Fruit fly (Drosophila melanogaster) whole organism, embryonic: ENCODE measurements around the gene yellow-g.

Experiments used
- BEAF-32 ChIP-seq: fragments of 200-800 bp; sonication (Bioruptor generic); optimal IDR thresholded peaks from 3 replicates; lab custom pipeline; 2017; ENCODE audit warnings: missing biosample characterization, missing genetic modification characterization, mild to moderate bottlenecking, moderate library complexity, missing genetic modification reagents
- Bdp1 ChIP-seq: fragments of 200-800 bp; sonication (Bioruptor generic); optimal IDR thresholded peaks from 3 replicates; lab custom pipeline; 2016; ENCODE audit warnings: missing biosample characterization, missing genetic modification characterization
- BtbVII ChIP-seq: fragments of 200-800 bp; sonication (Bioruptor generic); optimal IDR thresholded peaks from 3 replicates; lab custom pipeline; 2017; ENCODE audit warnings: missing biosample characterization, mild to moderate bottlenecking, missing genetic modification characterization
- Bteb2 ChIP-seq: fragments of 200-800 bp; sonication (Bioruptor generic); optimal IDR thresholded peaks from 2 replicates; lab custom pipeline; 2016; ENCODE audit warnings: missing biosample characterization, missing genetic modification characterization
- CG10267 ChIP-seq: fragments of 200-800 bp; sonication (Bioruptor generic); optimal IDR thresholded peaks from 2 replicates; lab custom pipeline; 2018; ENCODE audit warnings: missing biosample characterization, mild to moderate bottlenecking, missing genetic modification characterization, moderate library complexity
- CG10979 ChIP-seq: fragments of 200-800 bp; sonication (Bioruptor generic); optimal IDR thresholded peaks from 2 replicates; lab custom pipeline; 2018; ENCODE audit warnings: missing biosample characterization, mild to moderate bottlenecking, missing genetic modification characterization, moderate library complexity
- CG11695 ChIP-seq: fragments of 200-800 bp; sonication (Bioruptor generic); IDR thresholded peaks from 3 replicates; pipeline ENCODE4 v1.3.6; 2022; ENCODE audit warnings: missing biosample characterization, missing genetic modification characterization
- CG11723 ChIP-seq: fragments of 200-800 bp; sonication (Bioruptor generic); optimal IDR thresholded peaks from 2 replicates; lab custom pipeline; 2017; ENCODE audit warnings: missing biosample characterization, mild to moderate bottlenecking, missing genetic modification characterization
- CG12236 ChIP-seq: fragments of 200-800 bp; sonication (Bioruptor generic); optimal IDR thresholded peaks from 2 replicates; lab custom pipeline; 2016; ENCODE audit warnings: missing biosample characterization, missing genetic modification characterization
- CG12769 ChIP-seq: fragments of 200-800 bp; sonication (Bioruptor generic); optimal IDR thresholded peaks from 2 replicates; lab custom pipeline; 2019; ENCODE audit warnings: missing biosample characterization, mild to moderate bottlenecking, missing genetic modification characterization, moderate library complexity
- CG16863 ChIP-seq: fragments of 200-800 bp; sonication (Bioruptor generic); optimal IDR thresholded peaks from 3 replicates; lab custom pipeline; 2016; ENCODE audit warnings: missing biosample characterization, missing genetic modification characterization
- CG17361 ChIP-seq: fragments of 200-800 bp; sonication (Bioruptor generic); IDR thresholded peaks from 3 replicates; pipeline ENCODE4 v1.3.6; 2022; ENCODE audit warnings: missing biosample characterization, missing genetic modification characterization
- CG31365 ChIP-seq: fragments of 200-800 bp; sonication (Bioruptor generic); optimal IDR thresholded peaks from 2 replicates; lab custom pipeline; 2018; ENCODE audit warnings: missing biosample characterization, mild to moderate bottlenecking, missing genetic modification characterization
- CG33213 ChIP-seq: fragments of 200-800 bp; sonication (Bioruptor generic); optimal IDR thresholded peaks from 3 replicates; lab custom pipeline; 2016; ENCODE audit warnings: missing biosample characterization, missing genetic modification characterization
- CG34224 ChIP-seq: fragments of 200-800 bp; sonication (Bioruptor generic); IDR thresholded peaks from 3 replicates; pipeline ENCODE4 v1.3.6; 2022; ENCODE audit warnings: missing biosample characterization, missing genetic modification characterization; ENCODE audit not compliant: partially characterized antibody
- CG34376 ChIP-seq: fragments of 200-800 bp; sonication (Bioruptor generic); optimal IDR thresholded peaks from 2 replicates; lab custom pipeline; 2018; ENCODE audit warnings: missing biosample characterization, mild to moderate bottlenecking, missing genetic modification characterization
- CG3726 ChIP-seq: fragments of 200-800 bp; sonication (Bioruptor generic); IDR thresholded peaks from 3 replicates; pipeline ENCODE4, ENCODE4 v1.3.6; 2022; ENCODE audit warnings: missing biosample characterization, missing genetic modification characterization
- CG42726 ChIP-seq: fragments of 200-800 bp; sonication (Bioruptor generic); IDR thresholded peaks from 2 replicates; pipeline ENCODE4 v1.3.6; 2022; ENCODE audit warnings: missing biosample characterization, missing genetic modification characterization; ENCODE audit not compliant: partially characterized antibody
- CG4707 ChIP-seq: fragments of 200-800 bp; sonication (Bioruptor generic); optimal IDR thresholded peaks from 2 replicates; lab custom pipeline; 2018; ENCODE audit warnings: missing biosample characterization, mild to moderate bottlenecking, missing genetic modification characterization, moderate library complexity
- CG6765 ChIP-seq: fragments of 200-800 bp; sonication (Bioruptor generic); optimal IDR thresholded peaks from 3 replicates; lab custom pipeline; 2017; ENCODE audit warnings: missing biosample characterization, mild to moderate bottlenecking, missing genetic modification characterization
- CG6854 ChIP-seq: fragments of 200-800 bp; sonication (Bioruptor generic); optimal IDR thresholded peaks from 3 replicates; lab custom pipeline; 2017; ENCODE audit warnings: missing biosample characterization, mild to moderate bottlenecking, missing genetic modification characterization
- CG7745 ChIP-seq: fragments of 200-800 bp; sonication (Bioruptor generic); optimal IDR thresholded peaks from 2 replicates; lab custom pipeline; 2018; ENCODE audit warnings: missing biosample characterization, mild to moderate bottlenecking, missing genetic modification characterization, moderate library complexity
- CG7928 ChIP-seq: fragments of 200-800 bp; sonication (Bioruptor generic); optimal IDR thresholded peaks from 2 replicates; lab custom pipeline; 2017; ENCODE audit warnings: missing biosample characterization, mild to moderate bottlenecking, missing genetic modification characterization
- CG8478 ChIP-seq: fragments of >200 bp; optimal IDR thresholded peaks from 2 replicates; lab custom pipeline; 2018
- Dad ChIP-seq: fragments of 200-800 bp; sonication (Bioruptor generic); optimal IDR thresholded peaks from 3 replicates; lab custom pipeline; 2016; ENCODE audit warnings: missing biosample characterization, missing genetic modification characterization
- Doc2 ChIP-seq: fragments of 200-800 bp; sonication (Bioruptor generic); IDR thresholded peaks from 2 replicates; pipeline ENCODE4 v1.3.6; 2022; ENCODE audit warnings: missing biosample characterization, missing genetic modification characterization
- Elba2 ChIP-seq: fragments of 200-800 bp; sonication (Bioruptor generic); optimal IDR thresholded peaks from 3 replicates; lab custom pipeline; 2016; ENCODE audit warnings: missing biosample characterization, missing genetic modification characterization
- Hey ChIP-seq: fragments of 200-800 bp; sonication (Bioruptor generic); optimal IDR thresholded peaks from 3 replicates; lab custom pipeline; 2018; ENCODE audit warnings: missing biosample characterization, mild to moderate bottlenecking, missing genetic modification characterization
- HmgD ChIP-seq: fragments of 200-800 bp; sonication (Bioruptor generic); optimal IDR thresholded peaks from 3 replicates; lab custom pipeline; 2016; ENCODE audit warnings: missing biosample characterization, missing genetic modification characterization
- Hmx ChIP-seq: fragments of 200-800 bp; sonication (Bioruptor generic); optimal IDR thresholded peaks from 2 replicates; lab custom pipeline; 2016; ENCODE audit warnings: missing biosample characterization, missing genetic modification characterization
- MBD-R2 ChIP-seq: fragments of 200-800 bp; sonication (Bioruptor generic); IDR thresholded peaks from 2 replicates; pipeline ENCODE4 v1.3.6; 2022; ENCODE audit warnings: missing biosample characterization, missing genetic modification characterization
- Meics ChIP-seq: fragments of 200-800 bp; sonication (Bioruptor generic); optimal IDR thresholded peaks from 2 replicates; lab custom pipeline; 2017; ENCODE audit warnings: missing biosample characterization, mild to moderate bottlenecking, missing genetic modification characterization
- NC2α ChIP-seq: fragments of 200-800 bp; sonication (Bioruptor generic); optimal IDR thresholded peaks from 2 replicates; lab custom pipeline; 2016; ENCODE audit warnings: missing biosample characterization, missing genetic modification characterization
- NK7.1 ChIP-seq: fragments of 200-800 bp; sonication (Bioruptor generic); optimal IDR thresholded peaks from 3 replicates; lab custom pipeline; 2016; ENCODE audit warnings: missing biosample characterization, missing genetic modification characterization
- Sin3A ChIP-seq: fragments of >200 bp; optimal IDR thresholded peaks from 2 replicates; lab custom pipeline; 2018
- ato ChIP-seq: fragments of 200-800 bp; sonication (Bioruptor generic); IDR thresholded peaks from 2 replicates; pipeline ENCODE4 v1.3.6; 2022; ENCODE audit warnings: missing biosample characterization, missing genetic modification characterization; ENCODE audit not compliant: partially characterized antibody
- dmrt99B ChIP-seq: fragments of 200-800 bp; sonication (Bioruptor generic); optimal IDR thresholded peaks from 2 replicates; lab custom pipeline; 2018; ENCODE audit warnings: missing biosample characterization, mild to moderate bottlenecking, missing genetic modification characterization, moderate library complexity
- ewg ChIP-seq: fragments of 200-800 bp; sonication (Bioruptor generic); optimal IDR thresholded peaks from 3 replicates; lab custom pipeline; 2017; ENCODE audit warnings: mild to moderate bottlenecking, missing biosample characterization, missing genetic modification reagents, missing genetic modification characterization
- fd64A ChIP-seq: fragments of 200-800 bp; sonication (Bioruptor generic); optimal IDR thresholded peaks from 3 replicates; lab custom pipeline; 2018; ENCODE audit warnings: missing biosample characterization, mild to moderate bottlenecking, missing genetic modification characterization
- gt ChIP-seq: fragments of 200-800 bp; sonication (Bioruptor generic); IDR thresholded peaks from 2 replicates; pipeline ENCODE4 v1.3.6; 2022; ENCODE audit warnings: missing biosample characterization, missing genetic modification characterization
- hkb ChIP-seq, 2 experiments: fragments of 200-800 bp in 1 of 2; fragments of >200 bp in 1 of 2; sonication (Bioruptor generic) in 1 of 2; IDR thresholded peaks in 1 of 2; optimal IDR thresholded peaks in 1 of 2; 2 replicates each; pipeline versions ENCODE4 v1.3.6 to Lab custom; 2017 to 2022; ENCODE audit warnings: missing biosample characterization in 1 of 2, missing genetic modification characterization in 1 of 2
- kni ChIP-seq: fragments of 200-800 bp; sonication (Bioruptor generic); optimal IDR thresholded peaks from 3 replicates; lab custom pipeline; 2017; ENCODE audit warnings: mild to moderate bottlenecking, missing biosample characterization, missing genetic modification reagents, missing genetic modification characterization
- lab ChIP-seq: fragments of 200-800 bp; sonication (Bioruptor generic); optimal IDR thresholded peaks from 3 replicates; lab custom pipeline; 2017; ENCODE audit warnings: missing biosample characterization, missing genetic modification characterization, mild to moderate bottlenecking, moderate library complexity, missing genetic modification reagents
- nau ChIP-seq: fragments of 200-800 bp; sonication (Bioruptor generic); optimal IDR thresholded peaks from 3 replicates; lab custom pipeline; 2017; ENCODE audit warnings: missing biosample characterization, mild to moderate bottlenecking, missing genetic modification characterization, missing genetic modification reagents
- pzg ChIP-seq: fragments of 200-800 bp; sonication (Bioruptor generic); optimal IDR thresholded peaks from 3 replicates; lab custom pipeline; 2018; ENCODE audit warnings: missing biosample characterization, mild to moderate bottlenecking, missing genetic modification characterization, moderate library complexity
- row ChIP-seq: fragments of 200-800 bp; sonication (Bioruptor generic); IDR thresholded peaks from 3 replicates; pipeline ENCODE4 v1.3.6; 2022; ENCODE audit warnings: missing biosample characterization, missing genetic modification characterization
- tll ChIP-seq, 2 experiments: fragments of 200-800 bp in 1 of 2; fragments of >200 bp in 1 of 2; sonication (Bioruptor generic) in 1 of 2; optimal IDR thresholded peaks; 2 replicates each; lab custom pipeline; 2017 to 2019; ENCODE audit warnings: missing biosample characterization in 2 of 2, missing genetic modification characterization in 2 of 2, mild to moderate bottlenecking in 1 of 2, moderate library complexity in 1 of 2
- vfl ChIP-seq: fragments of 200-800 bp; sonication (Bioruptor generic); optimal IDR thresholded peaks from 2 replicates; lab custom pipeline; 2016; ENCODE audit warnings: missing biosample characterization, missing genetic modification characterization
- vnd ChIP-seq: fragments of 200-800 bp; sonication (Bioruptor generic); IDR thresholded peaks from 3 replicates; pipeline ENCODE4 v1.3.6; 2022; ENCODE audit warnings: missing biosample characterization, missing genetic modification characterization; ENCODE audit not compliant: partially characterized antibody
- zf30C ChIP-seq: fragments of 200-800 bp; sonication (Bioruptor generic); optimal IDR thresholded peaks from 3 replicates; lab custom pipeline; 2018; ENCODE audit warnings: missing biosample characterization, mild to moderate bottlenecking, missing genetic modification characterization

yellow-g gene

dm6 chr3L:2237543-2238233, 34.9 kb downstream of the yellow-g start, which contains the start of gene ACXD (continued):
- TF ChIP-seq vfl (GFP tag; lab: Kevin White, UChicago) (no peak), CG16863 (GFP tag; lab: Kevin White, UChicago) (no peak), BtbVII (no peak), lab (GFP tag; lab: Kevin White, UChicago) (peak; percentile 73), nau (GFP tag; lab: Kevin White, UChicago) (no peak), CG7745 (tag; lab: Kevin White, UChicago) (peak; percentile 88), Elba2 (no peak), NC2α (no peak), CG6765 (no peak), CG4707 (GFP tag; lab: Kevin White, UChicago) (no peak), CG17361 (no peak), fd64A (no peak), Meics (GFP tag; lab: Kevin White, UChicago) (no peak), Hmx (GFP tag; lab: Kevin White, UChicago) (no peak), CG8478 (lab: Kevin White, UChicago) (no peak), CG33213 (no peak), CG12769 (tag; lab: Kevin White, UChicago) (no peak), Hey (tag; lab: Kevin White, UChicago) (peak; percentile 6), CG34376 (peak; percentile 66), vnd (GFP tag; lab: Robert Waterston, UW) (peak; percentile 44; the same call in 1 of the 3 replicates), kni (GFP tag; lab: Kevin White, UChicago) (no peak), CG10267 (tag; lab: Kevin White, UChicago) (no peak), CG12236 (no peak), ewg (GFP tag; lab: Kevin White, UChicago) (no peak)

DNA sequence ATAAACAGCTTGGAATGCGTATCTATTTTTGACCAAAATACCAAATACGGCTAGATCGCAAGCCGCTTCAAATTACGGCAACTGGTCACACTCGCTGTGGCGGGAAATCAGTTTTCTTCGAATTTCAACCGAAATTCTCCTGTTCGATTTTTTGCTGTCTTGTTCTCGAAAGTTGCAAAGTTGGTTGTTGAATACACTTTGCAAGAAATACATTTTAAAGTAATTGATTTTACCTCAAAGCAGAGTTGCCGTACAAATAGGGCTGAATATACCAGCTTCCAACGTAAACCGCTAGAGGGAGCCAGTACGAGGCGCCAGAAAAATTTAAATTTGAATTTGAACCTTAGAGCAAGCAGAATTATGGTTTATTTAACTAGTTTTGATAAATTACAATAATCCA, 35.5 kb downstream of the yellow-g start, which contains the start of gene CG9018:
CG9018 (minus strand) TSS at position 43 of the 400 bp plus-strand sequence.
- TF ChIP-seq CG6854: no peak
- TF ChIP-seq Bteb2 (GFP tag; lab: Kevin White, UChicago): no peak
- TF ChIP-seq BEAF-32 (GFP tag; lab: Kevin White, UChicago): peak; percentile 50
- TF ChIP-seq Dad (GFP tag; lab: Kevin White, UChicago): no peak
- no peak for TF ChIP-seq Doc2 (GFP tag; lab: Robert Waterston, UW)
- TF ChIP-seq tll (GFP tag; optimal IDR thresholded peaks at IDR 0.05; lab: Kevin White, UChicago): no peak
- TF ChIP-seq Sin3A (lab: Kevin White, UChicago): peak; percentile 97
- peak; percentile 86 for TF ChIP-seq CG7928 (GFP tag; lab: Kevin White, UChicago)
- 0 out of 3 replicates have a peak, but pooled peaks have one; percentile 5 for TF ChIP-seq row (GFP tag; lab: Robert Waterston, UW)
- peak; percentile 42 for TF ChIP-seq HmgD
- TF ChIP-seq hkb (optimal IDR thresholded peaks at IDR 0.05; lab: Kevin White, UChicago): peak; percentile 95
- no peak for TF ChIP-seq hkb (GFP tag; IDR thresholded peaks at IDR 0.05; lab: Robert Waterston, UW)
- no peak for TF ChIP-seq CG31365 (tag; lab: Kevin White, UChicago)
- no peak for TF ChIP-seq gt (GFP tag; lab: Robert Waterston, UW)
- 0 out of 2 replicates have a peak, but pooled peaks have one; percentile 36 for TF ChIP-seq MBD-R2
- TF ChIP-seq zf30C: no peak
- no peak for TF ChIP-seq NK7.1
- TF ChIP-seq pzg: peak; percentile 79
- TF ChIP-seq CG11695 (GFP tag; lab: Robert Waterston, UW): no peak
- TF ChIP-seq CG10979: no peak
- peak; percentile 40; the same call in 1 of the 2 replicates for TF ChIP-seq ato (GFP tag; lab: Robert Waterston, UW)
- TF ChIP-seq Bdp1: no peak
- no peak for TF ChIP-seq CG11723 (GFP tag; lab: Kevin White, UChicago)
- TF ChIP-seq CG3726 (GFP tag; lab: Robert Waterston, UW): no peak
- TF ChIP-seq CG34224: no peak
- TF ChIP-seq dmrt99B (tag; lab: Kevin White, UChicago): no peak
- TF ChIP-seq CG42726 (GFP tag; lab: Robert Waterston, UW): peak; percentile 11; the same call in 1 of the 2 replicates
